Worm (Caenorhabditis elegans): ENCODE data around the gene mgl-3.

ce11 chrIV:5411641-5412337 is 27.0 kb upstream of the mgl-3 start, which contains the start of gene ZK616.8:
- no peak for TF ChIP-seq atf-7 (tag; optimal IDR thresholded peaks at IDR 0.05)
- TF ChIP-seq ztf-18 (tag; optimal IDR thresholded peaks at IDR 0.05) = no peak
- no peak for TF ChIP-seq ama-1 (optimal IDR thresholded peaks at IDR 0.05)
- no peak for TF ChIP-seq ama-1 (GFP tag; optimal IDR thresholded peaks at IDR 0.05)
- TF ChIP-seq snpc-4 (GFP tag; optimal IDR thresholded peaks at IDR 0.05) = no peak
- no peak for TF ChIP-seq snpc-4 (tag; optimal IDR thresholded peaks at IDR 0.05)
- no peak for TF ChIP-seq nfya-1 (tag; optimal IDR thresholded peaks at IDR 0.05; ENCODE audit: borderline replicate concordance, insufficient read depth)
- no peak for TF ChIP-seq Y53F4B.3 (GFP tag; IDR thresholded peaks at IDR 0.05)
- no peak for TF ChIP-seq T26A5.8 (tag; optimal IDR thresholded peaks at IDR 0.05)
- TF ChIP-seq lin-54 (GFP tag; optimal IDR thresholded peaks at IDR 0.05) = no peak
- no peak for TF ChIP-seq cebp-1 (GFP tag; IDR thresholded peaks at IDR 0.05)
- TF ChIP-seq cebp-1 (tag; optimal IDR thresholded peaks at IDR 0.05) = no peak
